Worm (Caenorhabditis elegans): ENCODE results near the gene Y116A8C.43.

- TF ChIP-seq ama-1 (optimal IDR thresholded peaks at IDR 0.05) = no peak
- no peak for TF ChIP-seq aly-1 (tag; optimal IDR thresholded peaks at IDR 0.05)
- no peak for TF ChIP-seq tbx-11 (GFP tag; IDR thresholded peaks at IDR 0.05)
- no peak for TF ChIP-seq flt-1 (GFP tag; IDR thresholded peaks at IDR 0.05)
- no peak for TF ChIP-seq hmg-4 (GFP tag; optimal IDR thresholded peaks at IDR 0.05)
- TF ChIP-seq hmbx-1 (tag; optimal IDR thresholded peaks at IDR 0.05) = no peak
- TF ChIP-seq tra-4 (tag; optimal IDR thresholded peaks at IDR 0.05) = no peak
- no peak for TF ChIP-seq ets-7 (tag; optimal IDR thresholded peaks at IDR 0.05)
- no peak for TF ChIP-seq hnd-1 (tag; optimal IDR thresholded peaks at IDR 0.05)
- TF ChIP-seq tbx-37 (GFP tag; conservative IDR thresholded peaks at IDR 0.05) = no peak
Measured at ce11 chrIV:17093701-17094100, 5.0 kb downstream of the Y116A8C.43 start, which contains the start of gene Y116A8C.29.
